Fruit fly (Drosophila melanogaster) whole organism, embryonic: ENCODE results near the gene NK7.1.

Source experiments
- Aef1 ChIP-seq: fragments of 200-800 bp; sonication (Bioruptor generic); IDR thresholded peaks from 3 replicates; pipeline ENCODE4 v1.3.6; 2022; ENCODE audit warnings: missing biosample characterization, missing genetic modification characterization
- Atf-2 ChIP-seq: fragments of 200-800 bp; sonication (Bioruptor generic); optimal IDR thresholded peaks from 2 replicates; lab custom pipeline; 2016; ENCODE audit warnings: missing biosample characterization, missing genetic modification characterization
- Atf3 ChIP-seq: fragments of 200-800 bp; sonication (Bioruptor generic); optimal IDR thresholded peaks from 3 replicates; lab custom pipeline; 2016; ENCODE audit warnings: missing biosample characterization, missing genetic modification characterization
- B-H2 ChIP-seq: fragments of 200-800 bp; sonication (Bioruptor generic); optimal IDR thresholded peaks from 2 replicates; lab custom pipeline; 2018; ENCODE audit warnings: missing biosample characterization, mild to moderate bottlenecking, missing genetic modification characterization
- Blimp-1 ChIP-seq: fragments of 200-800 bp; sonication (Bioruptor generic); optimal IDR thresholded peaks from 3 replicates; lab custom pipeline; 2018; ENCODE audit warnings: missing biosample characterization, missing genetic modification characterization, mild to moderate bottlenecking, moderate library complexity, missing genetic modification reagents
- CG10959 ChIP-seq: fragments of 200-800 bp; sonication (Bioruptor generic); IDR thresholded peaks from 2 replicates; pipeline ENCODE4 v1.3.6; 2022; ENCODE audit warnings: missing biosample characterization, missing genetic modification characterization
- CG12942 ChIP-seq: fragments of 200-800 bp; sonication (Bioruptor generic); optimal IDR thresholded peaks from 3 replicates; lab custom pipeline; 2016; ENCODE audit warnings: missing biosample characterization, missing genetic modification characterization
- CG15011 ChIP-seq: fragments of 200-800 bp; sonication (Bioruptor generic); optimal IDR thresholded peaks from 3 replicates; lab custom pipeline; 2018; ENCODE audit warnings: missing biosample characterization, mild to moderate bottlenecking, missing genetic modification characterization
- CG15514 ChIP-seq: fragments of 200-800 bp; sonication (Bioruptor generic); optimal IDR thresholded peaks from 3 replicates; lab custom pipeline; 2017; ENCODE audit warnings: missing biosample characterization, missing genetic modification characterization, mild to moderate bottlenecking, moderate library complexity, missing genetic modification reagents
- CG15601 ChIP-seq: fragments of 200-800 bp; sonication (Bioruptor generic); optimal IDR thresholded peaks from 3 replicates; lab custom pipeline; 2019; ENCODE audit warnings: missing biosample characterization, mild to moderate bottlenecking, missing genetic modification characterization, moderate library complexity
- CG3838 ChIP-seq: fragments of 200-800 bp; sonication (Bioruptor generic); optimal IDR thresholded peaks from 3 replicates; lab custom pipeline; 2016; ENCODE audit warnings: missing biosample characterization, missing genetic modification characterization
- CG4404 ChIP-seq: fragments of 200-800 bp; sonication (Bioruptor generic); IDR thresholded peaks from 2 replicates; pipeline ENCODE4 v1.3.6; 2022; ENCODE audit warnings: missing biosample characterization, missing genetic modification characterization
- CG4707 ChIP-seq: fragments of 200-800 bp; sonication (Bioruptor generic); optimal IDR thresholded peaks from 2 replicates; lab custom pipeline; 2018; ENCODE audit warnings: missing biosample characterization, mild to moderate bottlenecking, missing genetic modification characterization, moderate library complexity
- Chrac-16 ChIP-seq: fragments of 200-800 bp; sonication (Bioruptor generic); optimal IDR thresholded peaks from 3 replicates; lab custom pipeline; 2016; ENCODE audit warnings: missing biosample characterization, missing genetic modification characterization
- Dad ChIP-seq: fragments of 200-800 bp; sonication (Bioruptor generic); optimal IDR thresholded peaks from 3 replicates; lab custom pipeline; 2016; ENCODE audit warnings: missing biosample characterization, missing genetic modification characterization
- Dip3 ChIP-seq: fragments of 200-800 bp; sonication (Bioruptor generic); optimal IDR thresholded peaks from 3 replicates; lab custom pipeline; 2016; ENCODE audit warnings: missing biosample characterization, missing genetic modification characterization
- ERR ChIP-seq: fragments of 200-800 bp; sonication (Bioruptor generic); optimal IDR thresholded peaks from 2 replicates; lab custom pipeline; 2016; ENCODE audit warnings: missing biosample characterization, missing genetic modification characterization
- Fer1 ChIP-seq: fragments of 200-800 bp; sonication (Bioruptor generic); optimal IDR thresholded peaks from 2 replicates; lab custom pipeline; 2017; ENCODE audit warnings: missing biosample characterization, mild to moderate bottlenecking, missing genetic modification characterization
- HLH3B ChIP-seq: fragments of 200-800 bp; sonication (Bioruptor generic); IDR thresholded peaks from 2 replicates; pipeline ENCODE4 v1.3.6; 2022; ENCODE audit warnings: missing biosample characterization, missing genetic modification characterization
- Jarid2 ChIP-seq: fragments of 200-800 bp; sonication (Bioruptor generic); optimal IDR thresholded peaks from 3 replicates; lab custom pipeline; 2017; ENCODE audit warnings: mild to moderate bottlenecking, missing biosample characterization, missing genetic modification reagents, missing genetic modification characterization
- Med ChIP-seq: fragments of 200-800 bp; sonication (Bioruptor generic); peaks from one replicate; lab custom pipeline; 2016; ENCODE audit warnings: missing biosample characterization, missing genetic modification characterization, mild to moderate bottlenecking, inconsistent platforms, moderate library complexity
- Nf-YA ChIP-seq: fragments of 200-800 bp; sonication (Bioruptor generic); IDR thresholded peaks from 2 replicates; pipeline ENCODE4 v1.3.6; 2022; ENCODE audit warnings: missing biosample characterization, missing genetic modification characterization
- Xbp1 ChIP-seq: fragments of 200-800 bp; sonication (Bioruptor generic); optimal IDR thresholded peaks from 3 replicates; lab custom pipeline; 2016; ENCODE audit warnings: missing biosample characterization, mild to moderate bottlenecking, missing genetic modification characterization
- ash1 ChIP-seq: fragments of 200-800 bp; sonication (Bioruptor generic); optimal IDR thresholded peaks from 2 replicates; lab custom pipeline; 2018; ENCODE audit warnings: missing biosample characterization, mild to moderate bottlenecking, missing genetic modification characterization
- br ChIP-seq: fragments of >200 bp; optimal IDR thresholded peaks from 2 replicates; lab custom pipeline; 2017
- cg ChIP-seq: fragments of 200-800 bp; sonication (Bioruptor generic); optimal IDR thresholded peaks from 3 replicates; lab custom pipeline; 2019; ENCODE audit warnings: missing biosample characterization, mild to moderate bottlenecking, missing genetic modification characterization, moderate library complexity
- corto ChIP-seq: fragments of 200-800 bp; sonication (Bioruptor generic); optimal IDR thresholded peaks from 2 replicates; lab custom pipeline; 2016; ENCODE audit warnings: missing biosample characterization, mild to moderate bottlenecking, missing genetic modification characterization, moderate library complexity
- crol ChIP-seq: fragments of 200-800 bp; sonication (Bioruptor generic); IDR thresholded peaks from 2 replicates; pipeline ENCODE4 v1.3.6; 2022; ENCODE audit warnings: missing biosample characterization, missing genetic modification characterization
- fd64A ChIP-seq: fragments of 200-800 bp; sonication (Bioruptor generic); optimal IDR thresholded peaks from 3 replicates; lab custom pipeline; 2018; ENCODE audit warnings: missing biosample characterization, mild to moderate bottlenecking, missing genetic modification characterization
- fru ChIP-seq: fragments of >200 bp; optimal IDR thresholded peaks from 2 replicates; lab custom pipeline; 2017
- gfzf ChIP-seq: fragments of 200-800 bp; sonication (Bioruptor generic); optimal IDR thresholded peaks from 2 replicates; lab custom pipeline; 2016; ENCODE audit warnings: missing biosample characterization, mild to moderate bottlenecking, missing genetic modification characterization, moderate library complexity
- gt ChIP-seq: fragments of 200-800 bp; sonication (Bioruptor generic); IDR thresholded peaks from 2 replicates; pipeline ENCODE4 v1.3.6; 2022; ENCODE audit warnings: missing biosample characterization, missing genetic modification characterization
- h ChIP-seq: fragments of >200 bp; optimal IDR thresholded peaks from 2 replicates; lab custom pipeline; 2017
- her ChIP-seq: fragments of 200-800 bp; sonication (Bioruptor generic); optimal IDR thresholded peaks from 2 replicates; lab custom pipeline; 2016; ENCODE audit warnings: missing biosample characterization, missing genetic modification characterization
- insv ChIP-seq, 2 experiments: fragments of 200-800 bp; sonication (Bioruptor generic); optimal IDR thresholded peaks; 3 replicates each; lab custom pipeline; 2016 to 2018; ENCODE audit warnings: missing biosample characterization in 2 of 2, missing genetic modification characterization in 2 of 2
- nau ChIP-seq: fragments of 200-800 bp; sonication (Bioruptor generic); optimal IDR thresholded peaks from 3 replicates; lab custom pipeline; 2017; ENCODE audit warnings: missing biosample characterization, mild to moderate bottlenecking, missing genetic modification characterization, missing genetic modification reagents
- nmo ChIP-seq: fragments of 200-800 bp; sonication (Bioruptor generic); optimal IDR thresholded peaks from 2 replicates; lab custom pipeline; 2018; ENCODE audit warnings: missing biosample characterization, mild to moderate bottlenecking, missing genetic modification characterization, moderate library complexity
- run ChIP-seq: fragments of 200-800 bp; sonication (Bioruptor generic); optimal IDR thresholded peaks from 3 replicates; lab custom pipeline; 2018; ENCODE audit warnings: missing biosample characterization, mild to moderate bottlenecking, missing genetic modification characterization
- salm ChIP-seq: fragments of 200-800 bp; sonication (Bioruptor generic); optimal IDR thresholded peaks from 2 replicates; lab custom pipeline; 2018; ENCODE audit warnings: missing biosample characterization, mild to moderate bottlenecking, missing genetic modification characterization
- sd ChIP-seq: fragments of 200-800 bp; sonication (Bioruptor generic); optimal IDR thresholded peaks from 3 replicates; lab custom pipeline; 2018; ENCODE audit warnings: missing biosample characterization, mild to moderate bottlenecking, missing genetic modification characterization, moderate library complexity
- sens ChIP-seq: fragments of 200-800 bp; sonication (Bioruptor generic); peaks from one replicate; lab custom pipeline; 2016; ENCODE audit warnings: missing biosample characterization, missing genetic modification characterization
- sna ChIP-seq: fragments of 200-800 bp; sonication (Bioruptor generic); IDR thresholded peaks from 2 replicates; pipeline ENCODE4 v1.3.6; 2022; ENCODE audit warnings: missing biosample characterization, missing genetic modification characterization; ENCODE audit not compliant: partially characterized antibody
- tap ChIP-seq: fragments of 200-800 bp; optimal IDR thresholded peaks from 3 replicates; lab custom pipeline; 2019; ENCODE audit warnings: missing biosample characterization, mild to moderate bottlenecking, missing genetic modification characterization, moderate library complexity
- tio ChIP-seq: fragments of 200-800 bp; sonication (Bioruptor generic); optimal IDR thresholded peaks from 2 replicates; lab custom pipeline; 2017; ENCODE audit warnings: missing biosample characterization, missing genetic modification characterization, inconsistent platforms
- unpg ChIP-seq: fragments of 200-800 bp; sonication (Bioruptor generic); optimal IDR thresholded peaks from 3 replicates; lab custom pipeline; 2018; ENCODE audit warnings: missing biosample characterization, mild to moderate bottlenecking, missing genetic modification characterization, moderate library complexity
- vfl ChIP-seq: fragments of 200-800 bp; sonication (Bioruptor generic); optimal IDR thresholded peaks from 2 replicates; lab custom pipeline; 2016; ENCODE audit warnings: missing biosample characterization, missing genetic modification characterization
- zfh1 ChIP-seq: fragments of 200-800 bp; sonication (Bioruptor generic); IDR thresholded peaks from 3 replicates; pipeline ENCODE4 v1.3.6; 2022; ENCODE audit warnings: missing biosample characterization, missing genetic modification characterization

NK7.1 gene

dm6 chr3R:14421818-14422217, 49.1 kb upstream of the NK7.1 start (continued):
- no peak for TF ChIP-seq br (lab: Kevin White, UChicago)
- peak; percentile 9 for TF ChIP-seq unpg (GFP tag; lab: Kevin White, UChicago)
- TF ChIP-seq CG15514 = no peak
- no peak for TF ChIP-seq CG3838 (GFP tag; lab: Kevin White, UChicago)

- TF ChIP-seq insv (GFP tag; optimal IDR thresholded peaks at IDR 0.05; lab: Kevin White, UChicago) (no peak), Blimp-1 (GFP tag; lab: Kevin White, UChicago) (peak; percentile 5)
Observed at dm6 chr3R:14419386-14420043, 46.8 kb upstream of the NK7.1 start.

dm6 chr3R:14418293-14418692, 45.5 kb upstream of the NK7.1 start, which contains the start of gene natalisin:
Gene natalisin, plus strand, starts transcription at chr3R:14418593.
- TF ChIP-seq sens (GFP tag; lab: Kevin White, UChicago) (peak; percentile 16), Fer1 (GFP tag; lab: Kevin White, UChicago) (no peak), fru (lab: Kevin White, UChicago) (no peak), her (GFP tag; lab: Kevin White, UChicago) (no peak), gt (GFP tag; lab: Robert Waterston, UW) (no peak)

- TF ChIP-seq CG15601 (tag; lab: Kevin White, UChicago) (peak; percentile 4), Med (GFP tag; lab: Kevin White, UChicago) (peak; percentile 24), corto (GFP tag; lab: Kevin White, UChicago) (no peak), zfh1 (no peak), Xbp1 (GFP tag; lab: Kevin White, UChicago) (no peak), crol (GFP tag; lab: Robert Waterston, UW) (no peak), CG12942 (GFP tag; lab: Kevin White, UChicago) (no peak), gfzf (GFP tag; lab: Kevin White, UChicago) (no peak), CG10959 (GFP tag; lab: Robert Waterston, UW) (no peak), sd (tag; lab: Kevin White, UChicago) (peak; percentile 88), ash1 (GFP tag; lab: Kevin White, UChicago) (no peak), Nf-YA (no peak), nau (GFP tag; lab: Kevin White, UChicago) (peak; percentile 28), fd64A (GFP tag; lab: Kevin White, UChicago) (peak; percentile 44), nmo (GFP tag; lab: Kevin White, UChicago) (no peak), cg (GFP tag; lab: Kevin White, UChicago) (peak; percentile 21), Dip3 (GFP tag; lab: Kevin White, UChicago) (no peak), tio (GFP tag; lab: Kevin White, UChicago) (no peak), Atf3 (GFP tag; lab: Kevin White, UChicago) (no peak), run (tag; lab: Kevin White, UChicago) (no peak), Chrac-16 (GFP tag; lab: Kevin White, UChicago) (no peak), salm (tag; lab: Kevin White, UChicago) (no peak), Aef1 (GFP tag; lab: Robert Waterston, UW) (no peak), ERR (GFP tag; lab: Kevin White, UChicago) (no peak), B-H2 (GFP tag; lab: Kevin White, UChicago) (no peak), Atf-2 (no peak), CG4404 (no peak), Jarid2 (GFP tag; lab: Kevin White, UChicago) (no peak), vfl (no peak), HLH3B (GFP tag; lab: Robert Waterston, UW) (no peak), CG4707 (GFP tag; lab: Kevin White, UChicago) (no peak), Dad (GFP tag; lab: Kevin White, UChicago) (no peak), h (lab: Kevin White, UChicago) (no peak), CG15011 (GFP tag; lab: Kevin White, UChicago) (no peak), sna (no peak), tap (tag; lab: Kevin White, UChicago) (peak; percentile 22)
Observed at dm6 chr3R:14415679-14416078, 42.9 kb upstream of the NK7.1 start.
